Worm (Caenorhabditis elegans) whole organism, young adult: Measurements from ENCODE around the gene Y11D7A.19.

Source experiments
- D2030.7 ChIP-seq: fragments of 200-800 bp; sonication (Bioruptor generic); IDR thresholded peaks from 2 replicates; pipeline ENCODE4 v1.3.6; 2022; ENCODE audit warnings: missing genetic modification reagents, missing genetic modification characterization, missing compliant biosample characterization
- F33H1.4 ChIP-seq: fragments of 200-800 bp; sonication (Bioruptor generic); IDR thresholded peaks from 2 replicates; pipeline ENCODE4 v1.3.6; 2022; ENCODE audit warnings: missing genetic modification reagents, missing genetic modification characterization, missing compliant biosample characterization
- F49E8.2 ChIP-seq: sonication (generic microtip); optimal IDR thresholded peaks from 3 replicates; lab custom pipeline; 2017; ENCODE audit warnings: missing genetic modification characterization, mild to moderate bottlenecking, missing compliant biosample characterization, antibody characterized with exemption, moderate library complexity; ENCODE audit not compliant: insufficient read depth
- F52B5.7 ChIP-seq: sonication (generic microtip); optimal IDR thresholded peaks from 2 replicates; lab custom pipeline; 2016; ENCODE audit warnings: mild to moderate bottlenecking, missing genetic modification characterization, missing compliant biosample characterization
- bed-2 ChIP-seq: fragments of 200-800 bp; sonication (Bioruptor generic); IDR thresholded peaks from 2 replicates; pipeline ENCODE4 v1.3.6; 2022; ENCODE audit warnings: missing genetic modification reagents, missing genetic modification characterization, missing compliant biosample characterization
- nhr-90 ChIP-seq: sonication (generic microtip); optimal IDR thresholded peaks from 2 replicates; lab custom pipeline; 2016; ENCODE audit warnings: missing genotype, mild to moderate bottlenecking, missing genetic modification characterization, missing compliant biosample characterization
- rpc-1 ChIP-seq, 2 experiments: fragments of 150-350 bp in 1 of 2; sonication (generic microtip) in 1 of 2; optimal IDR thresholded peaks; 2 replicates each; lab custom pipeline; 2014 to 2018; ENCODE audit warnings: missing biosample characterization in 1 of 2, missing genetic modification characterization in 1 of 2, missing genetic modification reagents in 1 of 2, missing genotype in 1 of 2
- tlf-1 ChIP-seq: fragments of 200-800 bp; sonication (Bioruptor generic); optimal IDR thresholded peaks from 2 replicates; lab custom pipeline; 2018; ENCODE audit warnings: mild to moderate bottlenecking, missing genetic modification characterization, missing compliant biosample characterization
- unc-62 ChIP-seq: fragments of 150-350 bp; optimal IDR thresholded peaks from 2 replicates; lab custom pipeline; 2014; ENCODE audit warnings: missing biosample characterization, missing genetic modification reagents, missing genetic modification characterization
- ztf-18 ChIP-seq: sonication (generic microtip); optimal IDR thresholded peaks from 2 replicates; lab custom pipeline; 2016; ENCODE audit warnings: missing genotype, mild to moderate bottlenecking, missing genetic modification characterization, missing compliant biosample characterization

DNA sequence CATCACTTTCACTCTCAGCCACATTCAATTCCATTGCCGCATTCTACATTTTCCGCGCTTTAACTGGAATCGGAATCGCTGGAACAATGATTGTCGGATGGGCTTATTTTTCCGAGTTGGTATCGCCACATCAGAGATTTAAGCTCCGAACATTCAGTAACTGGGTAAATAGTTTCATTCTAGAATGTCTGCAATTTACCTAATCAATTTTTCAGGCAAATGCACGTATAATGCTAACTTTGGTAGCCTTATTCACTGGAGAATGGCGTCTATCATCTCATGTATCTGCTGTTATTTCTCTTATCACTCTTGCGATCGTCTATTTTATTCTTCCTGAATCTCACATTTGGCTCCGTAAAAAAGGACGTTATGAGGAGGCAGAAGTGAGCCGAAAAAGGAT, 47.9 kb downstream of the Y11D7A.19 start:
- no peak for TF ChIP-seq F52B5.7 (tag; lab: Kevin White, UChicago)
- TF ChIP-seq nhr-90 (tag; lab: Kevin White, UChicago), result no peak
- no peak for TF ChIP-seq tlf-1 (GFP tag; lab: Kevin White, UChicago)
- no peak for TF ChIP-seq bed-2 (GFP tag; lab: Robert Waterston, UW)
- no peak for TF ChIP-seq F49E8.2 (tag; lab: Kevin White, UChicago)
- no peak for TF ChIP-seq unc-62 (GFP tag; lab: Kevin White, UChicago)
- no peak for TF ChIP-seq D2030.7 (GFP tag; lab: Robert Waterston, UW)
- no peak for TF ChIP-seq rpc-1 (optimal IDR thresholded peaks at IDR 0.05; lab: Kevin White, UChicago)
- TF ChIP-seq rpc-1 (tag; optimal IDR thresholded peaks at IDR 0.05; lab: Kevin White, UChicago), result no peak
- no peak for TF ChIP-seq F33H1.4 (GFP tag; lab: Robert Waterston, UW)
- TF ChIP-seq ztf-18 (tag; lab: Kevin White, UChicago), result no peak
